2 worm cellular contexts compared by ENCODE assay signal in genomic region chrV:19582256-19582655, ce11.
TF ChIP-seq lines count a peak whose summit lies in the region.

No protein-coding gene starts in this region.

TF ChIP-seq in whole organism, L1 larva, 84 proteins besides CTCF, POLR2A, EP300 and RAD21:
- no peak for TF ChIP-seq lin-35 (GFP tag; optimal IDR thresholded peaks at IDR 0.05; lab: Kevin White, UChicago)
- TF ChIP-seq fkh-8 (tag; optimal IDR thresholded peaks at IDR 0.05; lab: Kevin White, UChicago) = peak; percentile 52
- no peak for TF ChIP-seq egl-13 (tag; optimal IDR thresholded peaks at IDR 0.05; lab: Kevin White, UChicago)

TF ChIP-seq in whole organism, L4 larva, 104 proteins besides CTCF, POLR2A, EP300 and RAD21:
- TF ChIP-seq aha-1 (tag; lab: Kevin White, UChicago) (peak; percentile 78), F26F4.8 (GFP tag; conservative IDR thresholded peaks at IDR 0.05; lab: Robert Waterston, UW) (no peak)

Comparison
In these comparisons a context has a peak if more than half of its experiments do, and no peak if none do; other contexts are left out.
1. Of the 29 proteins assayed by ChIP-seq in both whole organism, L4 larva and whole organism, L1 larva: peak only in whole organism, L4 larva: aha-1; only in whole organism, L1 larva: none; in both: none; in neither: 28.